Fruit fly (Drosophila melanogaster): ENCODE data around the gene CG42724.
A peak's percentile ranks its signal among the peaks of the same experiment; 100 is the strongest.

The CG42724 gene

dm6 chr3R:6416242-6416641 lies 48.2 kb upstream of the CG42724 start (continued):
- TF ChIP-seq ara (GFP tag; IDR thresholded peaks at IDR 0.05) (peak; percentile 70; the same call in 1 of the 2 replicates), H2.0 (GFP tag; IDR thresholded peaks at IDR 0.05) (peak; percentile 76), Dad (GFP tag; optimal IDR thresholded peaks at IDR 0.05) (peak; percentile 78), CG2120 (GFP tag; optimal IDR thresholded peaks at IDR 0.05) (peak; percentile 90), CG10654 (GFP tag; optimal IDR thresholded peaks at IDR 0.05) (peak; percentile 71), D19B (GFP tag; optimal IDR thresholded peaks at IDR 0.05) (peak; percentile 65), CG1647 (GFP tag; optimal IDR thresholded peaks at IDR 0.05) (peak; percentile 46), Nf-YB (GFP tag; optimal IDR thresholded peaks at IDR 0.05) (peak; percentile 33), CG1024 (GFP tag; IDR thresholded peaks at IDR 0.05) (peak; percentile 57; the same call in 1 of the 2 replicates), E2f2 (GFP tag; IDR thresholded peaks at IDR 0.05) (peak; percentile 48; the same call in 1 of the 2 replicates), corto (GFP tag; optimal IDR thresholded peaks at IDR 0.05) (no peak), gem (tag; optimal IDR thresholded peaks at IDR 0.05) (peak; percentile 80), sr (GFP tag; IDR thresholded peaks at IDR 0.05) (peak; percentile 61; the same call in 2 of the 3 replicates), CG11723 (GFP tag; optimal IDR thresholded peaks at IDR 0.05) (peak; percentile 35), fd96Cb (tag; optimal IDR thresholded peaks at IDR 0.05) (peak; percentile 62), CG6689 (GFP tag; IDR thresholded peaks at IDR 0.05) (peak; percentile 77), ci (GFP tag; IDR thresholded peaks at IDR 0.05) (peak; percentile 88), Opbp (GFP tag; IDR thresholded peaks at IDR 0.05; ENCODE audit: partially characterized antibody) (no peak), CG6813 (GFP tag; optimal IDR thresholded peaks at IDR 0.05) (peak; percentile 80), Sry-β (GFP tag; optimal IDR thresholded peaks at IDR 0.05) (no peak), Mad (GFP tag; optimal IDR thresholded peaks at IDR 0.05) (peak; percentile 63), CG5180 (GFP tag; optimal IDR thresholded peaks at IDR 0.05) (peak; percentile 37), lbe (GFP tag; optimal IDR thresholded peaks at IDR 0.05) (no peak), CG13296 (GFP tag; optimal IDR thresholded peaks at IDR 0.05) (peak; percentile 73), pum (GFP tag; optimal IDR thresholded peaks at IDR 0.05) (peak; percentile 51), CG30020 (tag; optimal IDR thresholded peaks at IDR 0.05) (no peak), h (optimal IDR thresholded peaks at IDR 0.05) (no peak), Fer1 (GFP tag; optimal IDR thresholded peaks at IDR 0.05) (peak; percentile 90), CG10321 (GFP tag; IDR thresholded peaks at IDR 0.05) (peak; percentile 37; the same call in 1 of the 2 replicates), gro (GFP tag; optimal IDR thresholded peaks at IDR 0.05) (peak; percentile 82), CG31441 (GFP tag; IDR thresholded peaks at IDR 0.05) (peak; percentile 59; the same call in 1 of the 2 replicates), slbo (GFP tag; IDR thresholded peaks at IDR 0.05) (peak; percentile 90), ftz-f1 (GFP tag; optimal IDR thresholded peaks at IDR 0.05) (no peak), CG14710 (tag; optimal IDR thresholded peaks at IDR 0.05) (peak; percentile 16), jumu (GFP tag; optimal IDR thresholded peaks at IDR 0.05) (peak; percentile 73), ranshi (GFP tag; IDR thresholded peaks at IDR 0.05) (peak; percentile 84), onecut (GFP tag; IDR thresholded peaks at IDR 0.05) (peak; percentile 75), ken (GFP tag; IDR thresholded peaks at IDR 0.05) (peak; percentile 73; the same call in 2 of the 3 replicates), B-H1 (GFP tag; IDR thresholded peaks at IDR 0.05) (peak; percentile 74), CG32532 (GFP tag; IDR thresholded peaks at IDR 0.05) (peak; percentile 88), H15 (GFP tag; IDR thresholded peaks at IDR 0.05) (no peak), CG4282 (GFP tag; optimal IDR thresholded peaks at IDR 0.05) (peak; percentile 24), Sox102F (GFP tag; optimal IDR thresholded peaks at IDR 0.05) (peak; percentile 69), chif (GFP tag; optimal IDR thresholded peaks at IDR 0.05) (peak; percentile 29 to 35), CG1603 (tag; optimal IDR thresholded peaks at IDR 0.05) (peak; percentile 85), peb (GFP tag; IDR thresholded peaks at IDR 0.05) (peak; percentile 54; the same call in 1 of the 2 replicates), tap (tag; optimal IDR thresholded peaks at IDR 0.05) (peak; percentile 36), twi (tag; optimal IDR thresholded peaks at IDR 0.05) (no peak), CG10147 (GFP tag; optimal IDR thresholded peaks at IDR 0.05) (peak; percentile 71), CG2712 (tag; optimal IDR thresholded peaks at IDR 0.05) (peak; percentile 61), CG13123 (GFP tag; optimal IDR thresholded peaks at IDR 0.05) (no peak), chm (GFP tag; IDR thresholded peaks at IDR 0.05) (peak; percentile 86)
